Worm (Caenorhabditis elegans) whole organism, L3 larva: ENCODE data around the gene Y40C5A.4.

Experiments
- R02D3.7 ChIP-seq: fragments of 150-350 bp; optimal IDR thresholded peaks from 2 replicates; lab custom pipeline; 2014; ENCODE audit warnings: missing biosample characterization, missing genetic modification characterization
- ZK546.5 ChIP-seq: sonication (generic microtip); optimal IDR thresholded peaks from 2 replicates; lab custom pipeline; 2017; ENCODE audit warnings: missing biosample characterization, missing genetic modification characterization
- ama-1 ChIP-seq: fragments of 150-350 bp; optimal IDR thresholded peaks from 2 replicates; lab custom pipeline; 2018
- ceh-82 ChIP-seq: fragments of 150-350 bp; optimal IDR thresholded peaks from 2 replicates; lab custom pipeline; 2014; ENCODE audit warnings: missing biosample characterization, missing genetic modification characterization
- ceh-9 ChIP-seq: sonication (generic microtip); optimal IDR thresholded peaks from 2 replicates; lab custom pipeline; 2018; ENCODE audit warnings: missing biosample characterization, missing genetic modification characterization
- egl-27 ChIP-seq: sonication (generic microtip); optimal IDR thresholded peaks from 4 replicates; lab custom pipeline; 2017; ENCODE audit warnings: missing biosample characterization, missing genetic modification reagents, missing genetic modification characterization
- egl-5 ChIP-seq: fragments of 150-350 bp; optimal IDR thresholded peaks from 2 replicates; lab custom pipeline; 2017; ENCODE audit warnings: missing biosample characterization, missing genetic modification reagents, missing genetic modification characterization, inconsistent platforms
- elt-2 ChIP-seq: sonication (generic microtip); optimal IDR thresholded peaks from 2 replicates; lab custom pipeline; 2016; ENCODE audit warnings: missing genetic modification reagents, mild to moderate bottlenecking, missing genetic modification characterization, missing compliant biosample characterization
- fkh-10 ChIP-seq: sonication (generic microtip); optimal IDR thresholded peaks from 2 replicates; lab custom pipeline; 2017; ENCODE audit warnings: missing biosample characterization, missing genetic modification reagents, missing genetic modification characterization
- fos-1 ChIP-seq: fragments of 150-350 bp; optimal IDR thresholded peaks from 2 replicates; lab custom pipeline; 2014; ENCODE audit warnings: missing biosample characterization, missing genetic modification characterization
- hmg-11 ChIP-seq: sonication (generic microtip); optimal IDR thresholded peaks from 2 replicates; lab custom pipeline; 2016; ENCODE audit warnings: missing genetic modification characterization, missing compliant biosample characterization
- jun-1 ChIP-seq: fragments of 150-350 bp; optimal IDR thresholded peaks from 2 replicates; lab custom pipeline; 2014; ENCODE audit warnings: missing biosample characterization, missing genetic modification reagents, missing genetic modification characterization
- lin-15B ChIP-seq: fragments of 150-350 bp; optimal IDR thresholded peaks from 2 replicates; lab custom pipeline; 2014; ENCODE audit warnings: missing biosample characterization, missing genetic modification characterization
- lin-39 ChIP-seq: fragments of 150-350 bp; optimal IDR thresholded peaks from 2 replicates; lab custom pipeline; 2018; ENCODE audit warnings: missing biosample characterization, missing genetic modification reagents, missing genetic modification characterization
- lsy-12 ChIP-seq: sonication (generic microtip); optimal IDR thresholded peaks from 2 replicates; lab custom pipeline; 2016; ENCODE audit warnings: mild to moderate bottlenecking, missing genetic modification characterization, missing compliant biosample characterization
- mdl-1 ChIP-seq: fragments of 150-350 bp; optimal IDR thresholded peaks from 2 replicates; lab custom pipeline; 2014; ENCODE audit warnings: missing biosample characterization, missing genetic modification characterization
- mml-1 ChIP-seq: fragments of 150-350 bp; sonication (generic microtip); optimal IDR thresholded peaks from 3 replicates; lab custom pipeline; 2014; ENCODE audit warnings: missing biosample characterization, missing genetic modification characterization
- nfya-1 ChIP-seq: sonication (generic microtip); optimal IDR thresholded peaks from 2 replicates; lab custom pipeline; 2017; ENCODE audit warnings: missing genetic modification characterization, mild to moderate bottlenecking, missing compliant biosample characterization, antibody characterized with exemption, moderate library complexity; ENCODE audit not compliant: insufficient read depth
- nhr-12 ChIP-seq: fragments of 150-350 bp; optimal IDR thresholded peaks from 2 replicates; lab custom pipeline; 2014; ENCODE audit warnings: missing biosample characterization, missing genetic modification characterization
- nhr-23 ChIP-seq: fragments of 150-350 bp; optimal IDR thresholded peaks from 2 replicates; lab custom pipeline; 2014; ENCODE audit warnings: missing biosample characterization, missing genetic modification reagents, missing genetic modification characterization
- nhr-237 ChIP-seq: fragments of 150-350 bp; optimal IDR thresholded peaks from 2 replicates; lab custom pipeline; 2014; ENCODE audit warnings: missing biosample characterization, missing genetic modification characterization
- nhr-25 ChIP-seq: sonication (generic microtip); optimal IDR thresholded peaks from 2 replicates; lab custom pipeline; 2017; ENCODE audit warnings: missing biosample characterization, missing genetic modification characterization
- nhr-28 ChIP-seq: fragments of 150-350 bp; optimal IDR thresholded peaks from 2 replicates; lab custom pipeline; 2014; ENCODE audit warnings: missing biosample characterization, missing genetic modification characterization
- nhr-43 ChIP-seq: sonication (generic microtip); optimal IDR thresholded peaks from 2 replicates; lab custom pipeline; 2016; ENCODE audit warnings: mild to moderate bottlenecking, missing genetic modification characterization, missing compliant biosample characterization; ENCODE audit not compliant: poor library complexity, severe bottlenecking
- nhr-67 ChIP-seq: fragments of 150-350 bp; optimal IDR thresholded peaks from 2 replicates; lab custom pipeline; 2014; ENCODE audit warnings: missing biosample characterization, missing genetic modification characterization
- nhr-76 ChIP-seq: fragments of 150-350 bp; sonication (generic microtip); optimal IDR thresholded peaks from 5 replicates; lab custom pipeline; 2014; ENCODE audit warnings: missing biosample characterization, missing genetic modification characterization
- pha-4 ChIP-seq: fragments of 150-350 bp; optimal IDR thresholded peaks from 2 replicates; lab custom pipeline; 2014; ENCODE audit warnings: missing biosample characterization, missing genetic modification reagents, missing genetic modification characterization
- pqm-1 ChIP-seq: fragments of 150-350 bp; optimal IDR thresholded peaks from 2 replicates; lab custom pipeline; 2017; ENCODE audit warnings: missing biosample characterization, missing genetic modification characterization, inconsistent platforms
- sea-2 ChIP-seq: fragments of 150-350 bp; sonication (generic microtip); optimal IDR thresholded peaks from 4 replicates; lab custom pipeline; 2014; ENCODE audit warnings: missing biosample characterization, missing genetic modification reagents, missing genetic modification characterization
- skn-1 ChIP-seq: fragments of 150-350 bp; optimal IDR thresholded peaks from 2 replicates; lab custom pipeline; 2014; ENCODE audit warnings: missing biosample characterization, missing genetic modification characterization
- snpc-4 ChIP-seq: fragments of 150-350 bp; optimal IDR thresholded peaks from 2 replicates; lab custom pipeline; 2014; ENCODE audit warnings: missing biosample characterization, missing genetic modification characterization
- tbx-2 ChIP-seq: sonication (generic microtip); optimal IDR thresholded peaks from 2 replicates; lab custom pipeline; 2016; ENCODE audit warnings: mild to moderate bottlenecking, missing genetic modification characterization, missing compliant biosample characterization
- unc-39 ChIP-seq: sonication (generic microtip); optimal IDR thresholded peaks from 4 replicates; lab custom pipeline; 2017; ENCODE audit warnings: missing biosample characterization, missing genetic modification characterization
- zag-1 ChIP-seq: fragments of 150-350 bp; optimal IDR thresholded peaks from 2 replicates; lab custom pipeline; 2014; ENCODE audit warnings: missing biosample characterization, missing genetic modification characterization
- ztf-4 ChIP-seq: fragments of 150-350 bp; optimal IDR thresholded peaks from 2 replicates; lab custom pipeline; 2014; ENCODE audit warnings: missing biosample characterization, missing genetic modification characterization

The Y40C5A.4 gene

DNA sequence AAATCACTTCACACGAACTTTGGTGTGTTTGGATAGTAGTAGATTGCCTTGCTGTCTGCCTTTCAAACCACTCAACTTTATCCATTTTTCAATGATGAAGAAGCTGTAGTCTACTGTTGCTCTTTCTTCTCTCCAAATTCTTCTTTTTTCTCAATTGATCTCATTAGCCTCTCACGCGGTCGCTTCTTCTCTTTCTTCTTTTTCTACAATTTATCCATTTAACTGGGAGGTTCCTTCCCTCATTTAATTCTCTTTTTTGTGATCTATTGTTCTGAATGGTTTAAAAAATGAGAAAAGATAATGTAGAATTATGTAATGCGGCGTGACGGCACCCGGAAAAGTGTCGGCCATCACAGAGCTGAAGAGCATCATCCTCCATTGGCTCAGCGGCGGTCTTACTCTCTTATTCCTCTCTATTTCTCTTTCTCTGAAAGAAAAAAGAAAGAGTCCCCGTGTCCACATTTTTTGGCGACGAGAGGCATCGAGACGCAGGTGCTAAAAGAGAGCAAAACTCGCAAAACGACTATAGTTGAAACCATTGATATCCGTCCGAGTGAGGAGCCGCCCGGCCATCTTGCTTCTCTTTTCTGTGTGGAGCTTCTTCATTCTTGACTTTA, 35.7 kb upstream of the Y40C5A.4 start:
- peak; percentile 67 for TF ChIP-seq hmg-11
- TF ChIP-seq nhr-25 = no peak
- TF ChIP-seq ZK546.5 (tag; lab: Kevin White, UChicago) = no peak
- no peak for TF ChIP-seq pha-4 (tag; lab: Kevin White, UChicago)
- no peak for TF ChIP-seq nhr-23 (tag; lab: Kevin White, UChicago)
- no peak for TF ChIP-seq unc-39 (tag; lab: Kevin White, UChicago)
- TF ChIP-seq egl-27 (tag; lab: Kevin White, UChicago) = no peak
- TF ChIP-seq fkh-10 = peak; percentile 19
- TF ChIP-seq mml-1 = no peak
- no peak for TF ChIP-seq lin-39 (tag; lab: Kevin White, UChicago)
- TF ChIP-seq nhr-67 = no peak
- no peak for TF ChIP-seq skn-1
- peak; percentile 62 for TF ChIP-seq nfya-1
- no peak for TF ChIP-seq fos-1 (tag; lab: Kevin White, UChicago)
- no peak for TF ChIP-seq nhr-28 (tag; lab: Kevin White, UChicago)
- TF ChIP-seq R02D3.7 (tag; lab: Kevin White, UChicago) = no peak
- peak; percentile 41 for TF ChIP-seq egl-5 (tag; lab: Kevin White, UChicago)

DNA sequence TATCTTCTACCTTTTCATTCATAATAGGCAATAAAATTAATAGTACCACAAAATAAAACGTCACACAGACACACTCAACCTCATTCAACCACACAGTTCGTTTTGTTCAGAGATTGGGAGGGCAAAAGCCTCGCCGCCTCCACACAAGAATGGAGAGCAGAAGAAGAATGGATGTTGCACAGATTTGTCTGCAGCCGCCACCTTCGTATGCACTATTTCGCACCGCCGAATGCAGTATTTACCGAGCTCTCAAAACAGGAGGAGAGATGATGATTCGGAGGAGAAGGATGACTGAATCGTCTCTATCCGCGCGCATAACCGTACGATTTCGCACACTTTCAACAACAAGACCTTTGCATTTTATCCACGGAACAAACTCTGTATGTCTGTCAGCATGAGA, 32.6 kb upstream of the Y40C5A.4 start:
- TF ChIP-seq sea-2 (GFP tag; lab: Kevin White, UChicago) (no peak), nhr-28 (tag; lab: Kevin White, UChicago) (no peak), lsy-12 (peak; percentile 28), ama-1 (lab: Kevin White, UChicago) (peak; percentile 14), nhr-12 (tag; lab: Kevin White, UChicago) (no peak), zag-1 (no peak)

DNA sequence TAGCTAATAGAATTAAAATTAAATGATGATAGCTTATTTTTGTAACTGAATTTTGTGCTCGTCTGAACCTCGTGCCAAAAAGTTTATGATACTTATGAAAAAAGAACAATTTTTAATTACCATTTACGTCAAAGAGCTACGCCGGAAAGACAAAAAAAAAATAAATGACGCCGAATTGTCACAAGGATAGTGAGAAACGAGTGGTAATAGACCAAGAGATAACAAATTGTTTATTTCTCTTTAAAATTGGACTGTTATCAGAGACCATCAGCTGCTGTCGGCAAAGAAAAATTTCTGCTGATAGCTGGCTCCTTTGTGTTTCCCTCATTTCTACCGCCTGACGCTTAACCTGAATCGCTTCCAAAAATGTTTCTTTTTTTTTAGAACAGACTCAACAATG, 28.8 kb upstream of the Y40C5A.4 start, which contains the start of gene pitr-1:
pitr-1 (plus strand) TSS at position 386 of the 400 bp plus-strand sequence.
- TF ChIP-seq pqm-1 (tag; lab: Kevin White, UChicago) (peak; percentile 83), jun-1 (peak; percentile 70), nhr-67 (no peak), pha-4 (tag; lab: Kevin White, UChicago) (peak; percentile 30), hmg-11 (no peak), elt-2 (tag; lab: Kevin White, UChicago) (peak; percentile 87), zag-1 (no peak), ceh-82 (tag; lab: Kevin White, UChicago) (no peak), sea-2 (GFP tag; lab: Kevin White, UChicago) (no peak)

DNA sequence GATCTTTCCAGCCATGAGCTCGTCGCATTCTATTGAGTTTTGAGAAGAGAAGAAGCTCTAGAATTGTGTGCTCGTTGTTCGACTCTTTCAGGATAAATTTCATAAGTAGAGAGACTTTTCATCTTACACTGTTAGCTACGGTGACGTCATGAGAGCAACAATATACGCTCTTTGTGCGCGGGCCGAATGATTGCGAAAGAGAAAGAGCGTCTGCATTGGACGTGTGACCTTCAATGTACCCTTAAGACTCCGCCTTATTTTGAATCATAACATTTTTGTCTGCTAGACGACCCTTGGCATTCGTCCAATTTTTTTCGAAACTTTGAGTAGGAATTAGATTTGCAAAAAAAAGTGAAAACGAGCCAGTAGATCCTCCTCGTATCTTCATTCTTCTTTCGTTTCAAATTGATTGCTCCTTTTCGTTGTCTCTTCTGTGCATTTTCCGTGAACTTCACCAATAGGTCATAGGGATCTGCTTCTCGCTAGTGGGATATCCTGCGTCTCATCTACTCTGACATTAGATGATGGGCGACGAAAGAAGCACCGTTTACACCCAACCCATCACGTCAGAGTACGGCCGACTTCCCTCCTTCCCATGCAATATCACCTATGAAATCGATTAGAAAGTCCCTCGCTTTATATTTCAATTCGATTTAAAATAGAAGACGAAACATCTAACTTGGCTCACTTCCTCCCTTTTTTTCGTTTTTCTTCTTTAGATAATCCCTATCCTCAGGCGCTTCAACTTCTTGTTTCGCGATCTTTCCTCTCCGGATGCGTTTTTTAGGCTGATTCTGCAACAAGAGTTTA, 26.8 kb upstream of the Y40C5A.4 start:
- TF ChIP-seq mdl-1 (tag; lab: Kevin White, UChicago) (no peak), lin-39 (tag; lab: Kevin White, UChicago) (peak; percentile 32), nhr-28 (tag; lab: Kevin White, UChicago) (no peak), snpc-4 (no peak), nhr-43 (tag; lab: Kevin White, UChicago) (no peak), nhr-23 (tag; lab: Kevin White, UChicago) (no peak), fkh-10 (peak; percentile 75), nhr-237 (tag; lab: Kevin White, UChicago) (no peak), ama-1 (lab: Kevin White, UChicago) (peak; percentile 49), ZK546.5 (tag; lab: Kevin White, UChicago) (no peak), nfya-1 (peak; percentile 61), sea-2 (GFP tag; lab: Kevin White, UChicago) (peak; percentile 60), tbx-2 (tag; lab: Kevin White, UChicago) (no peak), jun-1 (no peak), pha-4 (tag; lab: Kevin White, UChicago) (peak; percentile 49), nhr-67 (no peak), ceh-9 (tag; lab: Kevin White, UChicago) (no peak), pqm-1 (tag; lab: Kevin White, UChicago) (no peak), R02D3.7 (tag; lab: Kevin White, UChicago) (no peak), fos-1 (tag; lab: Kevin White, UChicago) (no peak), nhr-76 (tag; lab: Kevin White, UChicago) (no peak), lsy-12 (no peak), lin-15B (tag; lab: Kevin White, UChicago) (no peak), ztf-4 (tag; lab: Kevin White, UChicago) (no peak), nhr-25 (no peak), mml-1 (no peak), unc-39 (tag; lab: Kevin White, UChicago) (no peak)
